Worm (Caenorhabditis elegans) whole organism, L2 larva: ENCODE measurements around the gene str-125.

Source experiments
- C34F6.9 ChIP-seq: fragments of 150-350 bp; optimal IDR thresholded peaks from 2 replicates; lab custom pipeline; 2014; ENCODE audit warnings: missing biosample characterization, missing genetic modification characterization
- F13H6.1 ChIP-seq: sonication (generic microtip); optimal IDR thresholded peaks from 2 replicates; lab custom pipeline; 2016; ENCODE audit warnings: missing genetic modification characterization, missing compliant biosample characterization
- R02D3.7 ChIP-seq: fragments of 150-350 bp; optimal IDR thresholded peaks from 2 replicates; lab custom pipeline; 2014; ENCODE audit warnings: missing biosample characterization, missing genetic modification characterization
- Y55F3AM.14 ChIP-seq: fragments of 200-800 bp; sonication (Bioruptor generic); optimal IDR thresholded peaks from 2 replicates; lab custom pipeline; 2018; ENCODE audit warnings: mild to moderate bottlenecking, missing genetic modification characterization, missing compliant biosample characterization
- ZK546.5 ChIP-seq: sonication (generic microtip); optimal IDR thresholded peaks from 2 replicates; lab custom pipeline; 2017; ENCODE audit warnings: missing biosample characterization, missing genetic modification characterization
- alr-1 ChIP-seq: fragments of 150-350 bp; optimal IDR thresholded peaks from 2 replicates; lab custom pipeline; 2014; ENCODE audit warnings: missing biosample characterization, missing genetic modification characterization
- ama-1 ChIP-seq: fragments of 150-350 bp; optimal IDR thresholded peaks from 2 replicates; lab custom pipeline; 2018; ENCODE audit warnings: inconsistent platforms
- blmp-1 ChIP-seq: sonication (generic microtip); optimal IDR thresholded peaks from 2 replicates; lab custom pipeline; 2017; ENCODE audit warnings: missing genetic modification characterization, mild to moderate bottlenecking, missing compliant biosample characterization, antibody characterized with exemption, moderate library complexity; ENCODE audit not compliant: insufficient read depth
- ceh-16 ChIP-seq: fragments of 150-350 bp; optimal IDR thresholded peaks from 2 replicates; lab custom pipeline; 2014; ENCODE audit warnings: missing biosample characterization, missing genetic modification characterization
- ceh-82 ChIP-seq: fragments of 150-350 bp; optimal IDR thresholded peaks from 2 replicates; lab custom pipeline; 2014; ENCODE audit warnings: missing biosample characterization, missing genetic modification characterization
- crh-2 ChIP-seq: sonication (generic microtip); optimal IDR thresholded peaks from 2 replicates; lab custom pipeline; 2017; ENCODE audit warnings: missing biosample characterization, missing genetic modification characterization
- egl-27 ChIP-seq: sonication (generic microtip); optimal IDR thresholded peaks from 3 replicates; lab custom pipeline; 2017; ENCODE audit warnings: missing biosample characterization, missing genetic modification reagents, missing genetic modification characterization
- elt-3 ChIP-seq: sonication (generic microtip); optimal IDR thresholded peaks from 2 replicates; lab custom pipeline; 2017; ENCODE audit warnings: missing biosample characterization, missing genetic modification characterization
- gmeb-1 ChIP-seq: fragments of 150-350 bp; optimal IDR thresholded peaks from 2 replicates; lab custom pipeline; 2014; ENCODE audit warnings: missing biosample characterization, missing genetic modification characterization
- lin-11 ChIP-seq: fragments of 150-350 bp; sonication (generic microtip); optimal IDR thresholded peaks from 2 replicates; lab custom pipeline; 2014; ENCODE audit warnings: missing biosample characterization, missing genetic modification characterization, inconsistent platforms, mixed read lengths
- lin-13 ChIP-seq: fragments of 150-350 bp; optimal IDR thresholded peaks from 2 replicates; lab custom pipeline; 2014; ENCODE audit warnings: missing biosample characterization, missing genetic modification reagents, missing genetic modification characterization
- lin-39 ChIP-seq: fragments of 150-350 bp; optimal IDR thresholded peaks from 2 replicates; lab custom pipeline; 2014; ENCODE audit warnings: missing biosample characterization, missing genetic modification reagents, missing genetic modification characterization
- lsy-2 ChIP-seq, 2 experiments: fragments of 150-350 bp in 1 of 2; sonication (generic microtip) in 1 of 2; optimal IDR thresholded peaks; 2 replicates each; lab custom pipeline; 2014 to 2017; ENCODE audit warnings: missing biosample characterization in 2 of 2, missing genetic modification characterization in 2 of 2
- mdl-1 ChIP-seq, 2 experiments: fragments of 150-350 bp in 1 of 2; sonication (generic microtip) in 1 of 2; optimal IDR thresholded peaks; 2 replicates each; lab custom pipeline; 2017; ENCODE audit warnings: missing biosample characterization in 2 of 2, missing genetic modification characterization in 2 of 2
- nhr-11 ChIP-seq: fragments of 150-350 bp; optimal IDR thresholded peaks from 2 replicates; lab custom pipeline; 2014; ENCODE audit warnings: missing biosample characterization, missing genetic modification characterization
- nhr-12 ChIP-seq: fragments of 150-350 bp; optimal IDR thresholded peaks from 2 replicates; lab custom pipeline; 2014; ENCODE audit warnings: missing biosample characterization, missing genetic modification characterization
- nhr-21 ChIP-seq: fragments of 150-350 bp; optimal IDR thresholded peaks from 2 replicates; lab custom pipeline; 2014; ENCODE audit warnings: missing biosample characterization, missing genetic modification characterization
- nhr-23 ChIP-seq: fragments of 150-350 bp; optimal IDR thresholded peaks from 2 replicates; lab custom pipeline; 2014; ENCODE audit warnings: missing biosample characterization, missing genetic modification reagents, missing genetic modification characterization
- nhr-237 ChIP-seq: fragments of 150-350 bp; optimal IDR thresholded peaks from 2 replicates; lab custom pipeline; 2014; ENCODE audit warnings: missing biosample characterization, missing genetic modification characterization
- nhr-25 ChIP-seq: fragments of 150-350 bp; sonication (generic microtip); optimal IDR thresholded peaks from 3 replicates; lab custom pipeline; 2014; ENCODE audit warnings: missing biosample characterization, missing genetic modification characterization
- nhr-77 ChIP-seq: fragments of 150-350 bp; optimal IDR thresholded peaks from 2 replicates; lab custom pipeline; 2014; ENCODE audit warnings: missing biosample characterization, missing genetic modification characterization
- peb-1 ChIP-seq: fragments of 150-350 bp; optimal IDR thresholded peaks from 2 replicates; lab custom pipeline; 2014; ENCODE audit warnings: missing biosample characterization, missing genetic modification characterization
- sem-4 ChIP-seq: fragments of 150-350 bp; optimal IDR thresholded peaks from 2 replicates; lab custom pipeline; 2014; ENCODE audit warnings: missing biosample characterization, missing genetic modification reagents, missing genetic modification characterization
- skn-1 ChIP-seq: sonication (generic microtip); optimal IDR thresholded peaks from 2 replicates; lab custom pipeline; 2017; ENCODE audit warnings: missing biosample characterization, missing genetic modification characterization
- sma-3 ChIP-seq: sonication (generic microtip); optimal IDR thresholded peaks from 2 replicates; lab custom pipeline; 2016; ENCODE audit warnings: missing genetic modification reagents, missing genetic modification characterization, missing compliant biosample characterization
- sma-9 ChIP-seq, 2 experiments: fragments of 150-350 bp in 1 of 2; sonication (generic microtip) in 1 of 2; optimal IDR thresholded peaks; 2 replicates each; lab custom pipeline; 2014 to 2016; ENCODE audit warnings: missing genetic modification characterization in 2 of 2, mild to moderate bottlenecking in 1 of 2, missing biosample characterization in 1 of 2, missing compliant biosample characterization in 1 of 2, missing genetic modification reagents in 1 of 2, moderate library complexity in 1 of 2
- unc-39 ChIP-seq: fragments of 150-350 bp; optimal IDR thresholded peaks from 2 replicates; lab custom pipeline; 2014; ENCODE audit warnings: missing biosample characterization, missing genetic modification characterization
- unc-55 ChIP-seq: fragments of 150-350 bp; sonication (generic microtip); optimal IDR thresholded peaks from 3 replicates; lab custom pipeline; 2014; ENCODE audit warnings: missing biosample characterization, missing genetic modification reagents, missing genetic modification characterization
- unc-62 ChIP-seq: fragments of 150-350 bp; optimal IDR thresholded peaks from 2 replicates; lab custom pipeline; 2014; ENCODE audit warnings: missing biosample characterization, missing genetic modification reagents, missing genetic modification characterization
- ztf-1 ChIP-seq: fragments of 200-800 bp; sonication (Bioruptor generic); conservative IDR thresholded peaks from 2 replicates; pipeline ENCODE4 v1.3.6; 2022; ENCODE audit warnings: missing genetic modification characterization, missing compliant biosample characterization
- ztf-11 ChIP-seq: sonication (generic microtip); optimal IDR thresholded peaks from 2 replicates; lab custom pipeline; 2017; ENCODE audit warnings: missing biosample characterization, missing genetic modification characterization
- ztf-4 ChIP-seq: fragments of 150-350 bp; optimal IDR thresholded peaks from 2 replicates; lab custom pipeline; 2014; ENCODE audit warnings: missing biosample characterization, missing genetic modification characterization

Gene str-125

DNA sequence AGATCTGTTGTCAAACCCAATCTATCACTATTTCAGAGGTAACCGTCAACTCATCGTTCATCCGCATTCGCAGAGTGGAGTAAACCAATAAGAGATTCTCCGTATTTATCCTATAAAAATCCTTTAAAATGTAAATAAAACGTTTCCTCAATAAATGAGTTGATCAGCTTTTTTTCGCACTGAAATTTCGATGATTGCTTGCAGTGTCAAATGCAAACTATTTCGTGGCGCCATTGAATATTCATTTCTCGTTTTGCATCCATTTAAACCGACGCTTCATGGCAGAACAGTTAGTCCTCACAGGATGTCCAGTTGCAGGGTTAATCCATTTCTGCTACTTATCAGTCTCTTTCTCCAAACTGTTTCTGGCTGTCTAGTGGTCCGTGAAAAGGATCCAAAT lies 14.2 kb downstream of the str-125 start, which contains the start of gene F28B1.9:
F28B1.9 (plus strand) TSS at position 301 of the 400 bp plus-strand sequence.
- TF ChIP-seq nhr-237 (tag; lab: Kevin White, UChicago), result no peak
- TF ChIP-seq nhr-23, result no peak
- no peak for TF ChIP-seq Y55F3AM.14 (GFP tag; lab: Kevin White, UChicago)
- TF ChIP-seq ceh-16, result no peak
- TF ChIP-seq C34F6.9 (tag; lab: Kevin White, UChicago), result no peak
- no peak for TF ChIP-seq blmp-1 (tag; lab: Kevin White, UChicago)
- TF ChIP-seq skn-1 (tag; lab: Kevin White, UChicago), result no peak
- TF ChIP-seq unc-39 (tag; lab: Kevin White, UChicago), result no peak

DNA sequence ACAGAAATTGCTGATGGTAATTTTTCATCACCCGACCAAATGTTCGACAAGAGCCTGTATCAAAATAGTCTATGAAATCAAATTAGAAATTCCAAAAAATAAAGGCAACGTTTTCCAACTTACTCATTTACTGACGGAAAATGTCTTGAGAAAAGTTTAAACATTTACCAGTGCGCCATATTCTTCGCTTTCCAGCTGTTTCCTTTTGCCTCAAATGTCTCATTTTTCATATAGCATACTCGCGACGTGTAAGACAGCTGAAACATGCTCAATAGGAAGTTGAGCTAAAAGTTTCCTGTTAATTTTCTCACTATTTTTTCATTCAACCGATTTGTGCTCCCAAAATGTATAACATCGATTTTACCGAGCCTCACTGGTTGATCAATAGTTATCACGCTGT lies 15.8 kb downstream of the str-125 start, which contains the start of gene sri-66:
sri-66 (plus strand) TSS at position 301 of the 400 bp plus-strand sequence.
- no peak for TF ChIP-seq ZK546.5 (tag; lab: Kevin White, UChicago)
- no peak for TF ChIP-seq lsy-2 (tag; optimal IDR thresholded peaks at IDR 0.05; lab: Kevin White, UChicago)
- TF ChIP-seq egl-27 (tag; lab: Kevin White, UChicago), result no peak
- no peak for TF ChIP-seq nhr-23
- TF ChIP-seq nhr-12 (tag; lab: Kevin White, UChicago), result no peak
- no peak for TF ChIP-seq lin-11 (tag; lab: Kevin White, UChicago)
- TF ChIP-seq unc-55 (GFP tag; lab: Kevin White, UChicago), result no peak
- TF ChIP-seq nhr-77 (tag; lab: Kevin White, UChicago), result no peak
- TF ChIP-seq unc-62 (GFP tag; lab: Kevin White, UChicago), result no peak
- TF ChIP-seq skn-1 (tag; lab: Kevin White, UChicago), result no peak
- TF ChIP-seq elt-3, result no peak
- TF ChIP-seq ceh-16, result no peak
- TF ChIP-seq Y55F3AM.14 (GFP tag; lab: Kevin White, UChicago), result no peak
- TF ChIP-seq ztf-1, result no peak
- no peak for TF ChIP-seq F13H6.1 (tag; lab: Kevin White, UChicago)
- TF ChIP-seq lin-13 (GFP tag; lab: Kevin White, UChicago), result no peak
- TF ChIP-seq alr-1 (tag; lab: Kevin White, UChicago), result no peak

DNA sequence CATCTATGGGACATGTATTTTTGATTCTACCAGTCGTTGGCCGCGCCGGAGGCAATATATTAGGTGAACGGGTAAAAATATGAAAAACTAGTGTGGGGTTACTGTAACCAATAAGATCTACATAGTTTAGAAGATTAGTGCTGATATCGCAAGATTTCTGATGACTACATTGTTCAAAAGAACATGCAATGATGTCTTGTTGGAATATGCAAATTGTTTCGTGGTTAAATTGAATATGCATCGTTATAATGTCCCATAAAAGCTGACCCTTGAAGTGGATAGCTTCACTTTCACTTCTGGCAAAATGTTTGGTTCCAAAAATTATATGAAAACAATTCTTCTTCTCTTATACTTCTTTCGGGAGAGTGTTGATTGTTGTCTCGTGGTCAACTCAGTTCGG lies 31.3 kb downstream of the str-125 start, which contains the start of gene F28B1.2:
F28B1.2 (plus strand) TSS at position 301 of the 400 bp plus-strand sequence.
- TF ChIP-seq F13H6.1 (tag; lab: Kevin White, UChicago) (no peak), lin-11 (tag; lab: Kevin White, UChicago) (no peak), alr-1 (tag; lab: Kevin White, UChicago) (no peak), nhr-25 (no peak), nhr-11 (tag; lab: Kevin White, UChicago) (no peak), ceh-82 (tag; lab: Kevin White, UChicago) (no peak), peb-1 (no peak), ztf-4 (tag; lab: Kevin White, UChicago) (no peak), mdl-1 (tag; optimal IDR thresholded peaks at IDR 0.05; lab: Kevin White, UChicago) (no peak), ama-1 (no peak), ztf-11 (tag; lab: Kevin White, UChicago) (no peak)
- TF ChIP-seq, all 48 proteins: peak for 0

DNA sequence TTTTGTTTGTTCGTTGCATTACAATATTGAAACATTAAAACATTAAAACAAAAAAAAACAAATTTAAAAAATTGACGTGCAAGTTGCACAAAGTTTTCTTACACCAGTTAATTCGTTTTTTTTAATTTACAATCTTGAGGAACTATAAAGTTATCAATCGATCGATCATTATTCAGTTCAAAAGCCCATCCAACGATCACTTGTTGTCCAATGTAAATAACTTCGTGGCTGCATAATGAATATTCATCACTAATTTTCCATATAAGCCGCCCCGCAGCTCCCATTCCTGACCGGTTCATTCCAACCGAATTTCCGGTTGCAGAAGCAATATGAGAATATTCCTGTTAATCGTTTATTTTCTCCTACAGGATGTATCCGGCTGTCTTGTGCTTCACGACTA lies 33.5 kb downstream of the str-125 start, which contains the start of gene hpo-33:
hpo-33 (plus strand) TSS at position 301 of the 400 bp plus-strand sequence.
- no peak for TF ChIP-seq mdl-1 (tag; optimal IDR thresholded peaks at IDR 0.05; lab: Kevin White, UChicago)
- no peak for TF ChIP-seq ceh-16
- no peak for TF ChIP-seq ZK546.5 (tag; lab: Kevin White, UChicago)
- no peak for TF ChIP-seq nhr-21 (tag; lab: Kevin White, UChicago)
- no peak for TF ChIP-seq lin-39 (tag; lab: Kevin White, UChicago)
- TF ChIP-seq lin-13 (GFP tag; lab: Kevin White, UChicago), result no peak

DNA sequence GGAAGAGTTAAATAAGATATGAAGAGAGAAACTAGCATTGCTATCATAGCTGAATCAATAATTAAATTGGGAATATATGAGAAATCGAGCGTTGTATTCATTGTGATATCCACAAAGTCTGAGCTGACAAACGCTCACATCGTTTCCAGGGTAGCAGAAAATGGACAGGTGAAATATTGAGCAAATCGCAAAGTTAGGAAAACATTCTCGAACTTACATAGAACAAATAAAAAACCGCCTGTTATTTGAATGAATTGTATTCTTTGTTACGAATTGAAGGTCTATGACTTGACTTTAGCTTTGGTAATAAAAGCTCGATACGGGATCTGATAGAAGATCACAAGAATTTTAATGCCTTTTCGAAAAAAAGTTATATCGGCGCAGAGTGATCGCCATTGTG lies 40.0 kb downstream of the str-125 start, which contains the start of gene srz-94:
srz-94 (minus strand) TSS at position 101 of the 400 bp plus-strand sequence.
- TF ChIP-seq unc-39 (tag; lab: Kevin White, UChicago) (no peak), gmeb-1 (tag; lab: Kevin White, UChicago) (no peak), sma-9 (GFP tag; optimal IDR thresholded peaks at IDR 0.05; lab: Kevin White, UChicago) (no peak), sma-9 (tag; optimal IDR thresholded peaks at IDR 0.05; lab: Kevin White, UChicago) (no peak), sma-3 (GFP tag; lab: Kevin White, UChicago) (no peak), R02D3.7 (tag; lab: Kevin White, UChicago) (no peak), sem-4 (no peak), crh-2 (tag; lab: Kevin White, UChicago) (no peak), ztf-11 (tag; lab: Kevin White, UChicago) (no peak), nhr-25 (no peak)
